Worm (Caenorhabditis elegans): ENCODE results near the gene C08F1.6.

DNA sequence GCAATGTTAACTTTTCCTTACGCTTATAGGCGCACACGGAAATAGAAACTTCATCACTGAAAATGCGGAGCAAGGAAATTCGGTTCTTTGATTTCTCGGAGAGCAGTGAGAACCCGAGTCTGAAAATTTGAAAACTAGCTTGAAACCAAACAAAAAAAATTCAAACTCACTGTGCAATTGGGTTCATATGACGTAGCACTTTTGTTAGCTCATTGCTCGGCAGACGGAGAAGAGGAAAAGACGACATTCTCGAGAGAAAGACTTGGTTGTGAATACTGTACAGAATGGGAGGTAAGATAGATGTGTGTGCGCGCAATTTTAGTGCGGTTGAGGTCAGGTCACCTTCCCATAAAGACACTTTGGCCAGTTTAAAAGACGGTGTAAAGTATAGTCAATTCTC is 37.6 kb downstream of the C08F1.6 start, which contains the start of the genes F36H5.13 and F36H5.8:
- TF ChIP-seq nhr-12 (tag; optimal IDR thresholded peaks at IDR 0.05) (no peak), mep-1 (tag; optimal IDR thresholded peaks at IDR 0.05) (no peak), ham-2 (GFP tag; optimal IDR thresholded peaks at IDR 0.05) (no peak), unc-62 (GFP tag; optimal IDR thresholded peaks at IDR 0.05) (no peak), sptf-1 (tag; optimal IDR thresholded peaks at IDR 0.05) (no peak), blmp-1 (tag; optimal IDR thresholded peaks at IDR 0.05) (no peak), nhr-237 (tag; optimal IDR thresholded peaks at IDR 0.05) (no peak), pha-4 (tag; optimal IDR thresholded peaks at IDR 0.05) (no peak), mab-5 (tag; optimal IDR thresholded peaks at IDR 0.05) (no peak), snpc-4 (tag; optimal IDR thresholded peaks at IDR 0.05) (no peak), lin-13 (tag; optimal IDR thresholded peaks at IDR 0.05) (no peak), nhr-76 (tag; optimal IDR thresholded peaks at IDR 0.05) (no peak), elt-3 (tag; optimal IDR thresholded peaks at IDR 0.05) (no peak), nhr-28 (tag; optimal IDR thresholded peaks at IDR 0.05) (no peak)

Measured in whole organism, mixed stage, embryonic.